Fruit fly (Drosophila melanogaster) whole organism, prepupa: Measurements from ENCODE around the gene CG9467.

Source experiments
- CG10669 ChIP-seq: fragments of 200-800 bp; sonication (Bioruptor generic); optimal IDR thresholded peaks from 3 replicates; lab custom pipeline; 2018; ENCODE audit warnings: missing biosample characterization, mild to moderate bottlenecking, missing genetic modification characterization, moderate library complexity
- CG11294 ChIP-seq: fragments of 200-800 bp; sonication (Bioruptor generic); IDR thresholded peaks from 2 replicates; pipeline ENCODE4 v1.3.6; 2022; ENCODE audit warnings: missing biosample characterization, missing genetic modification characterization
- CG11762 ChIP-seq: fragments of 200-800 bp; sonication (Bioruptor generic); optimal IDR thresholded peaks from 3 replicates; lab custom pipeline; 2016; ENCODE audit warnings: missing biosample characterization, missing genetic modification characterization; ENCODE audit not compliant: insufficient read depth
- CG15336 ChIP-seq: fragments of 200-800 bp; sonication (Bioruptor generic); IDR thresholded peaks from 2 replicates; pipeline ENCODE4 v1.3.6; 2022; ENCODE audit warnings: missing biosample characterization, missing genetic modification characterization
- CG1621 ChIP-seq: fragments of 200-800 bp; sonication (Bioruptor generic); optimal IDR thresholded peaks from 3 replicates; lab custom pipeline; 2018; ENCODE audit warnings: missing biosample characterization, mild to moderate bottlenecking, missing genetic modification characterization
- CG16779 ChIP-seq: fragments of 200-800 bp; sonication (Bioruptor generic); optimal IDR thresholded peaks from 3 replicates; lab custom pipeline; 2017; ENCODE audit warnings: missing biosample characterization, mild to moderate bottlenecking, missing genetic modification characterization
- CG3032 ChIP-seq: fragments of 200-800 bp; optimal IDR thresholded peaks from 2 replicates; lab custom pipeline; 2019; ENCODE audit warnings: missing biosample characterization, mild to moderate bottlenecking, missing genetic modification characterization, moderate library complexity
- CG34406 ChIP-seq: fragments of 200-800 bp; sonication (Bioruptor generic); optimal IDR thresholded peaks from 3 replicates; lab custom pipeline; 2016; ENCODE audit warnings: missing biosample characterization, missing genetic modification characterization
- CG3919 ChIP-seq: fragments of 200-800 bp; sonication (Bioruptor generic); optimal IDR thresholded peaks from 3 replicates; lab custom pipeline; 2016; ENCODE audit warnings: missing biosample characterization, missing genetic modification characterization
- CG4318 ChIP-seq: fragments of 200-800 bp; sonication (Bioruptor generic); optimal IDR thresholded peaks from 3 replicates; lab custom pipeline; 2017; ENCODE audit warnings: missing biosample characterization, mild to moderate bottlenecking, missing genetic modification characterization
- CG6163 ChIP-seq: fragments of 200-800 bp; sonication (Bioruptor generic); IDR thresholded peaks from 3 replicates; pipeline ENCODE4 v1.3.6; 2022; ENCODE audit warnings: missing biosample characterization, missing genetic modification characterization
- CG6276 ChIP-seq: fragments of 200-800 bp; sonication (Bioruptor generic); optimal IDR thresholded peaks from 2 replicates; lab custom pipeline; 2017; ENCODE audit warnings: missing biosample characterization, mild to moderate bottlenecking, missing genetic modification characterization
- CG6808 ChIP-seq: fragments of 200-800 bp; sonication (Bioruptor generic); optimal IDR thresholded peaks from 3 replicates; lab custom pipeline; 2017; ENCODE audit warnings: missing biosample characterization, missing genetic modification characterization, mild to moderate bottlenecking, moderate library complexity, missing genetic modification reagents
- CG7368 ChIP-seq: fragments of 200-800 bp; sonication (Bioruptor generic); optimal IDR thresholded peaks from 3 replicates; lab custom pipeline; 2016; ENCODE audit warnings: missing biosample characterization, missing genetic modification characterization
- CG8632 ChIP-seq: fragments of 200-800 bp; sonication (Bioruptor generic); optimal IDR thresholded peaks from 3 replicates; lab custom pipeline; 2016; ENCODE audit warnings: missing biosample characterization, missing genetic modification characterization
- Eip93F ChIP-seq: fragments of 200-800 bp; sonication (Bioruptor generic); optimal IDR thresholded peaks from 2 replicates; lab custom pipeline; 2016; ENCODE audit warnings: missing biosample characterization, mild to moderate bottlenecking, missing genetic modification characterization
- Gug ChIP-seq: fragments of 200-800 bp; sonication (Bioruptor generic); IDR thresholded peaks from 2 replicates; pipeline ENCODE4 v1.3.6; 2022; ENCODE audit warnings: missing biosample characterization, missing genetic modification characterization
- Hr38 ChIP-seq: sonication (Bioruptor generic); optimal IDR thresholded peaks from 2 replicates; lab custom pipeline; 2016; ENCODE audit warnings: missing biosample characterization, missing genetic modification characterization
- Hr39 ChIP-seq: fragments of 200-800 bp; sonication (Bioruptor generic); optimal IDR thresholded peaks from 2 replicates; lab custom pipeline; 2016; ENCODE audit warnings: missing biosample characterization, missing genetic modification characterization
- Hr4 ChIP-seq: fragments of 200-800 bp; sonication (Bioruptor generic); optimal IDR thresholded peaks from 3 replicates; lab custom pipeline; 2016; ENCODE audit warnings: missing biosample characterization, missing genetic modification characterization
- Lpt ChIP-seq: fragments of 200-800 bp; sonication (Bioruptor generic); optimal IDR thresholded peaks from 3 replicates; lab custom pipeline; 2016; ENCODE audit warnings: missing biosample characterization, missing genetic modification characterization
- OdsH ChIP-seq: fragments of 200-800 bp; sonication (Bioruptor generic); optimal IDR thresholded peaks from 3 replicates; lab custom pipeline; 2016; ENCODE audit warnings: missing biosample characterization, missing genetic modification characterization
- Smox ChIP-seq: fragments of 200-800 bp; sonication (Bioruptor generic); optimal IDR thresholded peaks from 3 replicates; lab custom pipeline; 2016; ENCODE audit warnings: missing biosample characterization, missing genetic modification characterization
- Sox15 ChIP-seq: fragments of 200-800 bp; sonication (Bioruptor generic); optimal IDR thresholded peaks from 3 replicates; lab custom pipeline; 2016; ENCODE audit warnings: missing biosample characterization, missing genetic modification characterization
- achi ChIP-seq: fragments of 200-800 bp; sonication (Bioruptor generic); optimal IDR thresholded peaks from 3 replicates; lab custom pipeline; 2016; ENCODE audit warnings: missing biosample characterization, missing genetic modification characterization
- cyc ChIP-seq: fragments of 200-800 bp; sonication (Bioruptor generic); optimal IDR thresholded peaks from 3 replicates; lab custom pipeline; 2016; ENCODE audit warnings: missing biosample characterization, missing genetic modification characterization
- dsx ChIP-seq: fragments of 200-800 bp; optimal IDR thresholded peaks from 3 replicates; lab custom pipeline; 2019; ENCODE audit warnings: missing biosample characterization, mild to moderate bottlenecking, missing genetic modification characterization, moderate library complexity; ENCODE audit not compliant: poor library complexity, severe bottlenecking
- eg ChIP-seq: fragments of 200-800 bp; sonication (Bioruptor generic); IDR thresholded peaks from 3 replicates; pipeline ENCODE4 v1.3.6; 2022; ENCODE audit warnings: missing biosample characterization, missing genetic modification characterization
- esn ChIP-seq: fragments of 200-800 bp; sonication (Bioruptor generic); optimal IDR thresholded peaks from 2 replicates; lab custom pipeline; 2016; ENCODE audit warnings: missing biosample characterization, mild to moderate bottlenecking, missing genetic modification characterization, moderate library complexity
- fd59A ChIP-seq: fragments of 200-800 bp; sonication (Bioruptor generic); optimal IDR thresholded peaks from 2 replicates; lab custom pipeline; 2017; ENCODE audit warnings: missing biosample characterization, mild to moderate bottlenecking, missing genetic modification characterization, missing genetic modification reagents
- fkh ChIP-seq: fragments of 200-800 bp; sonication (Bioruptor generic); optimal IDR thresholded peaks from 3 replicates; lab custom pipeline; 2017; ENCODE audit warnings: missing biosample characterization, mild to moderate bottlenecking, missing genetic modification characterization, moderate library complexity
- net ChIP-seq: fragments of 200-800 bp; sonication (Bioruptor generic); optimal IDR thresholded peaks from 3 replicates; lab custom pipeline; 2016; ENCODE audit warnings: missing biosample characterization, missing genetic modification characterization
- ss ChIP-seq, 2 experiments: fragments of 200-800 bp; sonication (Bioruptor generic); optimal IDR thresholded peaks; 2 replicates in 1 of 2; 3 replicates in 1 of 2; lab custom pipeline; 2017 to 2018; ENCODE audit warnings: mild to moderate bottlenecking in 2 of 2, missing biosample characterization in 2 of 2, missing genetic modification characterization in 2 of 2, moderate library complexity in 1 of 2
- svp ChIP-seq: fragments of 200-800 bp; sonication (Bioruptor generic); peaks from one replicate; lab custom pipeline; 2016; ENCODE audit warnings: missing biosample characterization, missing genetic modification characterization
- topi ChIP-seq: fragments of 200-800 bp; sonication (Bioruptor generic); optimal IDR thresholded peaks from 3 replicates; lab custom pipeline; 2016; ENCODE audit warnings: missing biosample characterization, missing genetic modification characterization
- vri ChIP-seq: fragments of 200-800 bp; sonication (Bioruptor generic); optimal IDR thresholded peaks from 3 replicates; lab custom pipeline; 2016; ENCODE audit warnings: missing biosample characterization, mild to moderate bottlenecking, missing genetic modification characterization

Gene CG9467

DNA sequence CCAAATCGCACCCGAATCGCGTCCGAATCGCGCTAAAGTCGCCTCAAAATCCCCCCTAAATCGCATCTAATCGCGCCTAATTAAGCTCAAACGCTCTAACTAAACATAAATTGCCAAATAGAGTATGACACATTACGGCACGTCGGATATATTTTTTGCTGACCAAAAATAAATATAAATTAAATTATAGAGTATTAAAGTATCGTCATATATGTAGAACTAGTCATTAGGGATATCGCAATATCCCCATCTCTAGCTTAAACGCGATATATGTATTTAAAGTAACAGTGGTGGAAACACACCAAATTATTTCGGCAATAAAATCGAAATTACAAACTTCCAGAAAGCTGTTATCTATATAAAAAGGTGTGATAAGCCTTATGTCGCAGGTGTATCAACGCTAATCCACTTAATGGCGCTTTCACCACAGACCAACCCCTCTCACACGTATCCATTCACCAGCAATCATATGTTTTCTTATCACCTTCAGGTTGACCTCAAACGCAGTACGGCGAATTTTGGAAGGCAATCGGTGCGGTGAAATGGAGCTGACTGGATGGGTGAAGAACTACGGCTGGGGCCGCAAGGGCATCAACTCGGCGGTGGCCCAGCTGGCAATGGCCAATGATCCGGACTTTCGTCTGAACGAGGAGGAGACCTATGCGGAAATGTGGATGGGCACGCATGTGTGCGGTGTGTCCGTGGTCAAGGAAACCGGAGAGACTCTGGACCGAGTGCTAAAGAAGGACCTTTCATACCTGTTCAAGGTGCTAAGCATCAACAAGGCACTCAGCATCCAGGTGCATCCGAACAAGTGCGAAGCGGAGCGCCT lies 41.2 kb downstream of the CG9467 start, which contains the start of gene Mpi (continued):
- TF ChIP-seq CG3032 (tag; lab: Kevin White, UChicago) (peak; percentile 36), Hr39 (GFP tag; lab: Kevin White, UChicago) (no peak), esn (GFP tag; lab: Kevin White, UChicago) (peak; percentile 34), CG7368 (GFP tag; lab: Kevin White, UChicago) (no peak), eg (GFP tag; lab: Robert Waterston, UW) (0 out of 3 replicates have a peak, but pooled peaks have one; percentile 30), topi (no peak), Hr4 (GFP tag; lab: Kevin White, UChicago) (no peak), CG6276 (GFP tag; lab: Kevin White, UChicago) (no peak), Hr38 (GFP tag; lab: Kevin White, UChicago) (no peak), dsx (GFP tag; lab: Kevin White, UChicago) (no peak), CG11762 (GFP tag; lab: Kevin White, UChicago) (no peak), CG15336 (GFP tag; lab: Robert Waterston, UW) (no peak), CG6808 (GFP tag; lab: Kevin White, UChicago) (no peak), Lpt (GFP tag; lab: Kevin White, UChicago) (no peak), cyc (GFP tag; lab: Kevin White, UChicago) (no peak), CG1621 (tag; lab: Kevin White, UChicago) (no peak), net (GFP tag; lab: Kevin White, UChicago) (no peak)

dm6 chr3R:9756187-9756586 lies 44.6 kb downstream of the CG9467 start, which contains the start of the genes Alg12 and Rpt3R:
TSS of gene Alg12 (plus strand) at chr3R:9756491.
TSS of gene Rpt3R (minus strand) at chr3R:9756510.
- TF ChIP-seq CG34406 (GFP tag; lab: Kevin White, UChicago) (no peak), vri (GFP tag; lab: Kevin White, UChicago) (no peak), Sox15 (GFP tag; lab: Kevin White, UChicago) (no peak), OdsH (GFP tag; lab: Kevin White, UChicago) (no peak), Eip93F (GFP tag; lab: Kevin White, UChicago) (no peak), CG4318 (GFP tag; lab: Kevin White, UChicago) (no peak), Gug (GFP tag; lab: Robert Waterston, UW) (no peak), CG6163 (GFP tag; lab: Robert Waterston, UW) (no peak), fkh (GFP tag; lab: Kevin White, UChicago) (no peak), net (GFP tag; lab: Kevin White, UChicago) (no peak), Lpt (GFP tag; lab: Kevin White, UChicago) (no peak), Smox (GFP tag; lab: Kevin White, UChicago) (no peak), svp (GFP tag; lab: Kevin White, UChicago) (no peak), ss (GFP tag; optimal IDR thresholded peaks at IDR 0.05; lab: Kevin White, UChicago) (no peak), fd59A (GFP tag; lab: Kevin White, UChicago) (no peak)

DNA sequence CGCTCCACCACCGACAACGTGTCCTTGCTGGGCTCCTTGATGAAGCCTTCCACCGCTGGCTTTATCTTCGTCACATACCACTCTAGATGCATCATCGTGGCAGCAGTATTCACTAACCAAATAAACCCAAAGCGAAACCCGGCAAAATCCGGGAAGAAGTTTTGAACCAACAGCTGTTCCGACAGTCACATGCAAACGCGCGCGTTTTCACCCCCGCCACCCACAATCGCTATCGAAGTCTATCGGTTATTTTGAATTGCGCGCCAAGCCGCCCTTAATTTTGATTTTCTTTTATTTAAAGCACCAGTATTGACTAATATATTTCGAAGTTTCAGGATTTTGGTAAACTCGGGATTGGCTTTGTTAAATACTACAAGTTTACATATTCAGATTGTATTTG lies 46.3 kb downstream of the CG9467 start, which contains the start of gene Tti1:
Gene Tti1, minus strand, starts transcription at position 200 of the 400 bp plus-strand sequence.
- TF ChIP-seq CG1621 (tag; lab: Kevin White, UChicago) (no peak), CG10669 (GFP tag; lab: Kevin White, UChicago) (no peak), Lpt (GFP tag; lab: Kevin White, UChicago) (no peak)

DNA sequence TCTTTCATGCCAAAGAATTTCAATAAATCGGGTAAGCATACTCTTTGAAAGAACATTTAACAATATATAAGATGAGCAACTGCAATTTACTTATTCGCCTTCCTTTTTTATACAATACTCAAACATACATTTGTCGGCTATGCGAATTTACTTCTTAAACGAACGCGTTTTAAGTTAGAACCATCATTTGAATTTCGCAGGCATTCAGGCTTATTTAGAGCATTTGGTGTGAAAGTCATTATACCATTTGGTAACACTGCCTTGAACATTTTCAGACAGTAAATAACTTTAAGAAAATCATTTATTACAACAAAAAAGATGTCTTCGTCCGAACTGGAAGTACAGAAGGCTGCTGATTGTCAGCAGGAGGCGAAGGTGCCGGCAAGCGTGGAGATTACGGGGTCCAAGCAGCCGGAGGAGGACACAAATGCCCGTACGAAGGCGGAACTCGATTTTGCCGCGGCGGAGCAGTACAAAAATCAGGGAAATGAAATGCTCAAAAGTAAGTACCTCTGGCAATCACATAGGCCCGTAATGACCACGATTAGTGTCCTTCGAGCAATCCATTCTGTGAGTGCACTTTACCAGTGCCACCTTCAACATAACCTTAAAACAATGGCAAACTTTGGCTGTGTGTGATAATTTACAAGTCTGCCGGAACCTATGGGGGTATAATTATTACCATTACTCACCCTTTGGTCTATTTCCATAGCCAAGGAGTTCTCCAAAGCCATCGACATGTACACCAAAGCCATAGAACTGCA lies 52.7 kb downstream of the CG9467 start:
- TF ChIP-seq Lpt (GFP tag; lab: Kevin White, UChicago) (no peak), Hr4 (GFP tag; lab: Kevin White, UChicago) (no peak), achi (GFP tag; lab: Kevin White, UChicago) (no peak), Hr39 (GFP tag; lab: Kevin White, UChicago) (no peak), vri (GFP tag; lab: Kevin White, UChicago) (no peak), CG16779 (tag; lab: Kevin White, UChicago) (no peak), eg (GFP tag; lab: Robert Waterston, UW) (no peak), cyc (GFP tag; lab: Kevin White, UChicago) (no peak), CG11294 (GFP tag; lab: Robert Waterston, UW) (no peak), CG8632 (no peak), CG4318 (GFP tag; lab: Kevin White, UChicago) (no peak), CG3919 (GFP tag; lab: Kevin White, UChicago) (no peak), net (GFP tag; lab: Kevin White, UChicago) (no peak), CG10669 (GFP tag; lab: Kevin White, UChicago) (no peak), OdsH (GFP tag; lab: Kevin White, UChicago) (no peak), Smox (GFP tag; lab: Kevin White, UChicago) (no peak), CG7368 (GFP tag; lab: Kevin White, UChicago) (no peak)
